Worm (Caenorhabditis elegans) whole organism, late embryonic: Measurements from ENCODE around the gene H10D18.1.

Experiments used
- T23F11.4 ChIP-seq: fragments of 200-800 bp; sonication (Bioruptor generic); optimal IDR thresholded peaks from 2 replicates; lab custom pipeline; 2018; ENCODE audit warnings: mild to moderate bottlenecking, missing genetic modification characterization, missing compliant biosample characterization
- ceh-22 ChIP-seq: sonication (generic microtip); optimal IDR thresholded peaks from 2 replicates; lab custom pipeline; 2017; ENCODE audit warnings: missing biosample characterization, missing genetic modification characterization
- elt-2 ChIP-seq: sonication (generic microtip); optimal IDR thresholded peaks from 2 replicates; lab custom pipeline; 2016; ENCODE audit warnings: missing genetic modification reagents, missing genetic modification characterization, missing compliant biosample characterization
- hlh-30 ChIP-seq: sonication (generic microtip); optimal IDR thresholded peaks from 2 replicates; lab custom pipeline; 2017; ENCODE audit warnings: antibody characterized with exemption, missing genetic modification characterization, missing compliant biosample characterization; ENCODE audit not compliant: insufficient read depth
- lim-6 ChIP-seq: sonication (generic microtip); optimal IDR thresholded peaks from 2 replicates; lab custom pipeline; 2016; ENCODE audit warnings: missing genetic modification characterization, missing compliant biosample characterization
- pat-9 ChIP-seq: fragments of 200-800 bp; sonication (Bioruptor generic); optimal IDR thresholded peaks from 2 replicates; lab custom pipeline; 2018; ENCODE audit warnings: mild to moderate bottlenecking, missing genetic modification characterization, moderate library complexity, missing compliant biosample characterization
- syd-9 ChIP-seq: sonication (generic microtip); optimal IDR thresholded peaks from 2 replicates; lab custom pipeline; 2016; ENCODE audit warnings: mild to moderate bottlenecking, missing genetic modification characterization, moderate library complexity, missing compliant biosample characterization
- tbx-2 ChIP-seq: sonication (generic microtip); optimal IDR thresholded peaks from 2 replicates; lab custom pipeline; 2016; ENCODE audit warnings: missing genetic modification characterization, missing compliant biosample characterization

DNA sequence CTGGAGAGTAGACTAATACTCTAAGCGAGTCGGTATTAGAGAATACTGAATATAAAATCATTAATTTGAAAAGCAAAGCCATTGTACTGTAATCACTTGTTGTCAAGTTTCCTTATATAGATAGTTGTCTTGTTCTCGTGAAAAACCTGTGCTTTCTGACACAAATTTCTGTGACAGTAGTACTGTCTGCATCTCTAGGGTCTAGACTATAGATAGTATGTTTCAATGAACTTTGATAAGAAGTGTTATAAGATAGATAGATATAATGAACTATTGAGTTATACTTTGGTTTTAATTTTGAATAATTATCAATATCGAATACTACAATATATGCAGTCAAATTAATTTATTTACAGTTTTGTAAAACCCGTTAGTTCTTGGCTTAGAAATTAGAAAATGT, 28.9 kb downstream of the H10D18.1 start, which contains the start of gene ugt-32:
- TF ChIP-seq pat-9 = no peak
- no peak for TF ChIP-seq lim-6 (tag; lab: Kevin White, UChicago)
- TF ChIP-seq tbx-2 (tag; lab: Kevin White, UChicago) = no peak
- no peak for TF ChIP-seq T23F11.4
- no peak for TF ChIP-seq ceh-22
- TF ChIP-seq elt-2 (tag; lab: Kevin White, UChicago) = no peak
- TF ChIP-seq syd-9 (tag; lab: Kevin White, UChicago) = no peak
- TF ChIP-seq hlh-30 (tag; lab: Kevin White, UChicago) = no peak
